Fruit fly (Drosophila melanogaster) whole organism, adult: Measurements from ENCODE around the gene CG9519.

Source experiments
- CG11617 ChIP-seq: fragments of 200-800 bp; sonication (Bioruptor generic); optimal IDR thresholded peaks from 2 replicates; lab custom pipeline; 2017; ENCODE audit warnings: mild to moderate bottlenecking, missing biosample characterization, missing genetic modification reagents, missing genetic modification characterization
- CG12768 ChIP-seq: fragments of 200-800 bp; sonication (Bioruptor generic); optimal IDR thresholded peaks from 2 replicates; lab custom pipeline; 2017; ENCODE audit warnings: missing biosample characterization, missing genetic modification characterization, mild to moderate bottlenecking, moderate library complexity, missing genetic modification reagents
- CG14711 ChIP-seq: fragments of 200-800 bp; sonication (Bioruptor generic); optimal IDR thresholded peaks from 2 replicates; lab custom pipeline; 2018; ENCODE audit warnings: missing biosample characterization, mild to moderate bottlenecking, missing genetic modification characterization, moderate library complexity
- CG1620 ChIP-seq: fragments of 200-800 bp; sonication (Bioruptor generic); optimal IDR thresholded peaks from 2 replicates; lab custom pipeline; 2016; ENCODE audit warnings: missing biosample characterization, missing genetic modification characterization
- CG33017 ChIP-seq: fragments of 200-800 bp; sonication (Bioruptor generic); optimal IDR thresholded peaks from 2 replicates; lab custom pipeline; 2018; ENCODE audit warnings: missing biosample characterization, mild to moderate bottlenecking, missing genetic modification characterization, moderate library complexity
- CG5204 ChIP-seq: fragments of 200-800 bp; sonication (Bioruptor generic); optimal IDR thresholded peaks from 2 replicates; lab custom pipeline; 2016; ENCODE audit warnings: missing biosample characterization, missing genetic modification characterization
- CG7045 ChIP-seq: fragments of 200-800 bp; sonication (Bioruptor generic); optimal IDR thresholded peaks from 2 replicates; lab custom pipeline; 2017; ENCODE audit warnings: missing biosample characterization, mild to moderate bottlenecking, missing genetic modification characterization
- CG7101 ChIP-seq: fragments of 200-800 bp; sonication (Bioruptor generic); optimal IDR thresholded peaks from 2 replicates; lab custom pipeline; 2018; ENCODE audit warnings: missing biosample characterization, mild to moderate bottlenecking, missing genetic modification characterization, moderate library complexity
- Clk ChIP-seq: fragments of 200-800 bp; sonication (Bioruptor generic); optimal IDR thresholded peaks from 2 replicates; lab custom pipeline; 2017; ENCODE audit warnings: missing biosample characterization, missing genetic modification characterization
- Crg-1 ChIP-seq: fragments of 200-800 bp; sonication (Bioruptor generic); optimal IDR thresholded peaks from 2 replicates; lab custom pipeline; 2016; ENCODE audit warnings: missing biosample characterization, missing genetic modification characterization
- Hr96 ChIP-seq: fragments of 200-800 bp; sonication (Bioruptor generic); optimal IDR thresholded peaks from 2 replicates; lab custom pipeline; 2016; ENCODE audit warnings: missing biosample characterization, missing genetic modification characterization
- Mnt ChIP-seq: fragments of 200-800 bp; sonication (Bioruptor generic); optimal IDR thresholded peaks from 2 replicates; lab custom pipeline; 2016; ENCODE audit warnings: missing biosample characterization, mild to moderate bottlenecking, missing genetic modification characterization
- bab1 ChIP-seq: fragments of 200-800 bp; sonication (Bioruptor generic); optimal IDR thresholded peaks from 3 replicates; lab custom pipeline; 2019; ENCODE audit warnings: missing biosample characterization, mild to moderate bottlenecking, missing genetic modification characterization, moderate library complexity
- cic ChIP-seq: fragments of 200-800 bp; sonication (Bioruptor generic); optimal IDR thresholded peaks from 2 replicates; lab custom pipeline; 2017; ENCODE audit warnings: missing biosample characterization, mild to moderate bottlenecking, missing genetic modification characterization, moderate library complexity
- cnc ChIP-seq, 2 experiments: fragments of >200 bp; optimal IDR thresholded peaks; 2 replicates each; lab custom pipeline; 2017
- kay ChIP-seq: fragments of 200-800 bp; sonication (Bioruptor generic); peaks from one replicate; lab custom pipeline; 2016; ENCODE audit warnings: missing biosample characterization, missing genetic modification characterization, borderline replicate concordance
- ovo ChIP-seq: fragments of 200-800 bp; sonication (Bioruptor generic); optimal IDR thresholded peaks from 2 replicates; lab custom pipeline; 2016; ENCODE audit warnings: missing biosample characterization, missing genetic modification characterization
- pad ChIP-seq: fragments of 200-800 bp; sonication (Bioruptor generic); optimal IDR thresholded peaks from 3 replicates; lab custom pipeline; 2017; ENCODE audit warnings: missing biosample characterization, missing genetic modification characterization, mild to moderate bottlenecking, moderate library complexity, missing genetic modification reagents
- tj ChIP-seq: fragments of 200-800 bp; sonication (Bioruptor generic); optimal IDR thresholded peaks from 3 replicates; lab custom pipeline; 2017; ENCODE audit warnings: missing biosample characterization, mild to moderate bottlenecking, missing genetic modification characterization, moderate library complexity
- toe ChIP-seq: fragments of 200-800 bp; sonication (Bioruptor generic); optimal IDR thresholded peaks from 2 replicates; lab custom pipeline; 2016; ENCODE audit warnings: missing biosample characterization, missing genetic modification characterization

Gene CG9519

dm6 chrX:14866911-14867310, 10.8 kb upstream of the CG9519 start:
- no peak for TF ChIP-seq pad (GFP tag; lab: Kevin White, UChicago)
- no peak for TF ChIP-seq CG7045 (GFP tag; lab: Kevin White, UChicago)
- TF ChIP-seq cnc (optimal IDR thresholded peaks at IDR 0.05; lab: Kevin White, UChicago), result no peak
- TF ChIP-seq Crg-1 (GFP tag; lab: Kevin White, UChicago), result no peak
- no peak for TF ChIP-seq kay (GFP tag; lab: Kevin White, UChicago)
- TF ChIP-seq Hr96 (GFP tag; lab: Kevin White, UChicago), result no peak
- TF ChIP-seq toe (GFP tag; lab: Kevin White, UChicago), result no peak
- no peak for TF ChIP-seq CG5204 (GFP tag; lab: Kevin White, UChicago)
- no peak for TF ChIP-seq CG12768
- TF ChIP-seq CG1620, result no peak
- TF ChIP-seq cic, result no peak
- no peak for TF ChIP-seq bab1 (GFP tag; lab: Kevin White, UChicago)
- no peak for TF ChIP-seq CG33017 (tag; lab: Kevin White, UChicago)
- no peak for TF ChIP-seq CG11617 (GFP tag; lab: Kevin White, UChicago)
- no peak for TF ChIP-seq Clk

dm6 chrX:14862494-14862893, 6.3 kb upstream of the CG9519 start:
- TF ChIP-seq cnc (optimal IDR thresholded peaks at IDR 0.05; lab: Kevin White, UChicago) (no peak), tj (GFP tag; lab: Kevin White, UChicago) (no peak), CG12768 (no peak), kay (GFP tag; lab: Kevin White, UChicago) (no peak), CG11617 (GFP tag; lab: Kevin White, UChicago) (no peak), Crg-1 (GFP tag; lab: Kevin White, UChicago) (no peak)

dm6 chrX:14858951-14859350, 2.8 kb upstream of the CG9519 start, which contains the start of gene CG46399:
CG46399 (plus strand) TSS chrX:14859251.
- TF ChIP-seq tj (GFP tag; lab: Kevin White, UChicago), result no peak
- TF ChIP-seq CG1620, result no peak
- TF ChIP-seq cnc (optimal IDR thresholded peaks at IDR 0.05; lab: Kevin White, UChicago), result no peak
- TF ChIP-seq CG33017 (tag; lab: Kevin White, UChicago), result no peak
- TF ChIP-seq toe (GFP tag; lab: Kevin White, UChicago), result no peak
- TF ChIP-seq cic, result no peak
- TF ChIP-seq CG12768, result no peak
- no peak for TF ChIP-seq bab1 (GFP tag; lab: Kevin White, UChicago)
- TF ChIP-seq CG14711 (tag; lab: Kevin White, UChicago), result no peak
- TF ChIP-seq Crg-1 (GFP tag; lab: Kevin White, UChicago), result no peak

- TF ChIP-seq toe (GFP tag; lab: Kevin White, UChicago) (no peak), CG14711 (tag; lab: Kevin White, UChicago) (no peak)
These were observed 1.7 kb upstream of the CG9519 start for dm6 chrX:14857883-14858282.

- no peak for TF ChIP-seq Mnt
- no peak for TF ChIP-seq CG7101 (tag; lab: Kevin White, UChicago)
- TF ChIP-seq pad (GFP tag; lab: Kevin White, UChicago), result no peak
- no peak for TF ChIP-seq CG7045 (GFP tag; lab: Kevin White, UChicago)
- no peak for TF ChIP-seq CG1620
- no peak for TF ChIP-seq CG12768
- TF ChIP-seq Clk, result no peak
- TF ChIP-seq CG5204 (GFP tag; lab: Kevin White, UChicago), result no peak
- no peak for TF ChIP-seq CG11617 (GFP tag; lab: Kevin White, UChicago)
- TF ChIP-seq Crg-1 (GFP tag; lab: Kevin White, UChicago), result no peak
- no peak for TF ChIP-seq ovo (GFP tag; lab: Kevin White, UChicago)
- TF ChIP-seq CG33017 (tag; lab: Kevin White, UChicago), result no peak
- TF ChIP-seq Hr96 (GFP tag; lab: Kevin White, UChicago), result no peak
- TF ChIP-seq cic, result no peak
- TF ChIP-seq tj (GFP tag; lab: Kevin White, UChicago), result no peak
- no peak for TF ChIP-seq toe (GFP tag; lab: Kevin White, UChicago)
These were observed 2.9 kb downstream of the CG9519 start, which contains the start of gene CG9521 for dm6 chrX:14853153-14853672. CG9521 (minus strand) TSS chrX:14853269.

- no peak for TF ChIP-seq Mnt
- peak; percentile 81 for TF ChIP-seq kay (GFP tag; lab: Kevin White, UChicago)
These were observed 6.1 kb downstream of the CG9519 start for dm6 chrX:14850069-14850468.

- TF ChIP-seq CG7101 (tag; lab: Kevin White, UChicago) (no peak), toe (GFP tag; lab: Kevin White, UChicago) (no peak), bab1 (GFP tag; lab: Kevin White, UChicago) (no peak), ovo (GFP tag; lab: Kevin White, UChicago) (no peak), Mnt (no peak), CG7045 (GFP tag; lab: Kevin White, UChicago) (no peak), Clk (no peak), CG1620 (no peak), CG33017 (tag; lab: Kevin White, UChicago) (no peak), kay (GFP tag; lab: Kevin White, UChicago) (no peak), CG11617 (GFP tag; lab: Kevin White, UChicago) (no peak), pad (GFP tag; lab: Kevin White, UChicago) (no peak), Hr96 (GFP tag; lab: Kevin White, UChicago) (no peak)
These were observed 7.3 kb downstream of the CG9519 start, which contains the start of gene CG9522 for dm6 chrX:14848755-14849354. CG9522 (minus strand) TSS chrX:14848808.
